Fruit fly (Drosophila melanogaster): Measurements from ENCODE around the gene CG33725.

DNA sequence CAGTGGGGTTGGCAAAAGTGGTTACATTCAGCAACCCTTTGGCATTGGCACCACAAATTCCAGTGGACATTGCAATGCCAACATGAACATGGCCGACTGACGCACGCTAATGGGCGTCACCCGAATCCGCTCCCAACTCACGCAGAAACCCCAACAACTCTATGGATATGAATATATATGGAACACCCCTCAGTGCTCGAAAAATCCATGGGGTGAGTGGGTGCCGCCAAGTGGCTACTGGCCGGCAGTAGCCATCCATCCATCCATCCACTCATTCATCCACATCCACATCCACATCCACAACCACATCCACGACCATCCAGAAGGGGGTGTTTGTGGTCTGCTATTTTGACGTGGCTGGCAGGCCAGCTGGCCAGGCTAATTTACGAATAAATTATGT, 35.3 kb upstream of the CG33725 start:
- TF ChIP-seq CG32767 (GFP tag; IDR thresholded peaks at IDR 0.05) (no peak), CG5953 (GFP tag; IDR thresholded peaks at IDR 0.05) (no peak), ab (GFP tag; optimal IDR thresholded peaks at IDR 0.05) (no peak)
